Worm (Caenorhabditis elegans) whole organism, early embryonic: ENCODE data around the gene C23H5.11.

Experiments used
- B0310.2 ChIP-seq: sonication (generic microtip); optimal IDR thresholded peaks from 2 replicates; lab custom pipeline; 2016; ENCODE audit warnings: mild to moderate bottlenecking, missing genetic modification characterization, missing compliant biosample characterization
- F13C5.2 ChIP-seq: sonication (generic microtip); optimal IDR thresholded peaks from 2 replicates; lab custom pipeline; 2017; ENCODE audit warnings: mild to moderate bottlenecking, missing genetic modification characterization, inconsistent platforms, missing compliant biosample characterization
- aly-1 ChIP-seq: sonication (generic microtip); optimal IDR thresholded peaks from 2 replicates; lab custom pipeline; 2016; ENCODE audit warnings: missing genetic modification characterization, missing compliant biosample characterization
- ama-1 ChIP-seq: fragments of 150-350 bp; optimal IDR thresholded peaks from 2 replicates; lab custom pipeline; 2014
- ceh-36 ChIP-seq: sonication (generic microtip); optimal IDR thresholded peaks from 2 replicates; lab custom pipeline; 2016; ENCODE audit warnings: missing genetic modification characterization, inconsistent platforms, missing compliant biosample characterization
- ets-7 ChIP-seq: sonication (generic microtip); optimal IDR thresholded peaks from 2 replicates; lab custom pipeline; 2016; ENCODE audit warnings: missing genotype, missing genetic modification characterization, missing compliant biosample characterization
- flt-1 ChIP-seq: fragments of 200-800 bp; sonication (Bioruptor generic); IDR thresholded peaks from 2 replicates; pipeline ENCODE4 v1.3.6; 2022; ENCODE audit warnings: missing genetic modification characterization, missing compliant biosample characterization
- hmbx-1 ChIP-seq: sonication (generic microtip); optimal IDR thresholded peaks from 2 replicates; lab custom pipeline; 2016; ENCODE audit warnings: mild to moderate bottlenecking, missing genetic modification characterization, missing compliant biosample characterization
- hmg-4 ChIP-seq: fragments of 200-800 bp; sonication (Bioruptor generic); optimal IDR thresholded peaks from 2 replicates; lab custom pipeline; 2018; ENCODE audit warnings: mild to moderate bottlenecking, missing genetic modification characterization, missing compliant biosample characterization
- hnd-1 ChIP-seq: sonication (generic microtip); optimal IDR thresholded peaks from 2 replicates; lab custom pipeline; 2016; ENCODE audit warnings: missing genetic modification characterization, missing compliant biosample characterization
- sea-1 ChIP-seq: fragments of 200-800 bp; sonication (Bioruptor generic); conservative IDR thresholded peaks from 2 replicates; pipeline ENCODE4 v1.3.6; 2022; ENCODE audit warnings: missing genetic modification characterization, missing compliant biosample characterization
- tbx-37 ChIP-seq: fragments of 200-800 bp; sonication (Bioruptor generic); conservative IDR thresholded peaks from 2 replicates; pipeline ENCODE4 v1.3.6; 2022; ENCODE audit warnings: missing genetic modification reagents, missing genetic modification characterization, missing compliant biosample characterization

- no peak for TF ChIP-seq ama-1
- no peak for TF ChIP-seq hnd-1
- no peak for TF ChIP-seq B0310.2 (tag; lab: Kevin White, UChicago)
- TF ChIP-seq hmg-4 (GFP tag; lab: Kevin White, UChicago) = no peak
- TF ChIP-seq hmbx-1 (tag; lab: Kevin White, UChicago) = no peak
- no peak for TF ChIP-seq flt-1 (GFP tag; lab: Robert Waterston, UW)
- no peak for TF ChIP-seq F13C5.2 (tag; lab: Kevin White, UChicago)
- TF ChIP-seq sea-1 (GFP tag; lab: Robert Waterston, UW) = no peak
- TF ChIP-seq tbx-37 (GFP tag; lab: Robert Waterston, UW) = no peak
- no peak for TF ChIP-seq aly-1
- TF ChIP-seq ets-7 (tag; lab: Kevin White, UChicago) = no peak
- TF ChIP-seq ceh-36 (tag; lab: Kevin White, UChicago) = no peak
These were observed 22.8 kb upstream of the C23H5.11 start, which contains the start of gene glb-7 for ce11 chrIV:2122488-2122887.
